Worm (Caenorhabditis elegans) whole organism, L1 larva: ENCODE data around the gene F53F4.18.
A peak's percentile ranks its signal among the peaks of the same experiment; 100 is the strongest.

Experiments used
- fkh-10 ChIP-seq: sonication (generic microtip); optimal IDR thresholded peaks from 2 replicates; lab custom pipeline; 2017; ENCODE audit warnings: missing biosample characterization, missing genetic modification reagents, missing genetic modification characterization
- jun-1 ChIP-seq: fragments of 150-350 bp; optimal IDR thresholded peaks from 2 replicates; lab custom pipeline; 2014; ENCODE audit warnings: missing biosample characterization, missing genetic modification reagents, missing genetic modification characterization
- pqm-1 ChIP-seq: sonication (generic microtip); optimal IDR thresholded peaks from 3 replicates; lab custom pipeline; 2017; ENCODE audit warnings: missing biosample characterization, missing genetic modification characterization
- unc-62 ChIP-seq: fragments of 150-350 bp; optimal IDR thresholded peaks from 2 replicates; lab custom pipeline; 2014; ENCODE audit warnings: missing biosample characterization, missing genetic modification reagents, missing genetic modification characterization
- ztf-4 ChIP-seq: fragments of 150-350 bp; optimal IDR thresholded peaks from 2 replicates; lab custom pipeline; 2014; ENCODE audit warnings: missing biosample characterization, missing genetic modification characterization

DNA sequence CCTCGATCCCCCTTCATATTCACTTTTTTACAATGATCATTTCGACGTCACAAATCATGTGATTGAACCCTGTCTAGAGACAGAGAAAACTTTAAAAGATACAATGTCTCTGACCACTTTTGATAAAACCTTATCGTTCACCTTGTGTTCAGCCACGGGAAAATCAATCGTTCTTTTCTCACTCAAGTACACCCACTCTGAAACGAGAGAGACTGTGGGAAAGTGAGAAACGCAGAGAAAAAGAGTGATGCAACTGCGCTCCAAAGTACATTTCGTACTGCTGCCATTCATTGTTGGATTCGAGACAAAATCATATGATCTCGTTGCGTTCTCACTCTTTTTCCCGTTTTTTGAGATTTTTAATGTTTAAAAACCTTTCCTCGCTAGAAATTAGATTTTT, 24.7 kb upstream of the F53F4.18 start:
- no peak for TF ChIP-seq unc-62 (GFP tag; lab: Kevin White, UChicago)
- TF ChIP-seq fkh-10 (GFP tag; lab: Kevin White, UChicago): peak; percentile 24
- peak; percentile 76 for TF ChIP-seq jun-1
- no peak for TF ChIP-seq pqm-1 (tag; lab: Kevin White, UChicago)
- peak; percentile 71 for TF ChIP-seq ztf-4 (tag; lab: Kevin White, UChicago)
